Worm (Caenorhabditis elegans): Measurements from ENCODE around the gene ins-8.

DNA sequence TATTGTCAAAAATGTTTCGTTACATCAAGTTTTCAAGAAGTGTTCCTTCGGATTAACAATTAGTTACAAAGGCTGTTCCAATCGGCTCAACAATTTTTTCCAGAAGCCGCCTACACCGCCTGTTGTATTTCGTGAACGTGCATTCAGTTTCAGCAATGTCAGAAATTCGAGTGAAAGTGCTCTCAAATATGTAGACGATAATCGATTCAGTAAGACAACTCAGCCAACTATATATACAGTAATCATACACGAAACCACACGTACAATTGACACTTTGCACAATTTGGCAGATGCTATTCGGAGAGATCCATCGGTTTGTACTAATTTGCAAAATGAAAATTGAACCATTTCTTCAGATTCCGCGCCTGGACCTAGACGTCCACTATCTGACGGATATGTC lies 15.8 kb upstream of the ins-8 start:
- no peak for TF ChIP-seq snpc-4 (tag; optimal IDR thresholded peaks at IDR 0.05)
- TF ChIP-seq nhr-76 (tag; optimal IDR thresholded peaks at IDR 0.05), result no peak
- no peak for TF ChIP-seq nhr-25 (tag; optimal IDR thresholded peaks at IDR 0.05)
- TF ChIP-seq ztf-11 (tag; optimal IDR thresholded peaks at IDR 0.05), result no peak
- TF ChIP-seq nhr-237 (tag; optimal IDR thresholded peaks at IDR 0.05), result no peak
- TF ChIP-seq aly-2 (tag; optimal IDR thresholded peaks at IDR 0.05), result no peak

All from whole organism, L3 larva.